Fruit fly (Drosophila melanogaster): ENCODE results near the gene CG33339.
A peak's percentile ranks its signal among the peaks of the same experiment; 100 is the strongest.

The CG33339 gene

DNA sequence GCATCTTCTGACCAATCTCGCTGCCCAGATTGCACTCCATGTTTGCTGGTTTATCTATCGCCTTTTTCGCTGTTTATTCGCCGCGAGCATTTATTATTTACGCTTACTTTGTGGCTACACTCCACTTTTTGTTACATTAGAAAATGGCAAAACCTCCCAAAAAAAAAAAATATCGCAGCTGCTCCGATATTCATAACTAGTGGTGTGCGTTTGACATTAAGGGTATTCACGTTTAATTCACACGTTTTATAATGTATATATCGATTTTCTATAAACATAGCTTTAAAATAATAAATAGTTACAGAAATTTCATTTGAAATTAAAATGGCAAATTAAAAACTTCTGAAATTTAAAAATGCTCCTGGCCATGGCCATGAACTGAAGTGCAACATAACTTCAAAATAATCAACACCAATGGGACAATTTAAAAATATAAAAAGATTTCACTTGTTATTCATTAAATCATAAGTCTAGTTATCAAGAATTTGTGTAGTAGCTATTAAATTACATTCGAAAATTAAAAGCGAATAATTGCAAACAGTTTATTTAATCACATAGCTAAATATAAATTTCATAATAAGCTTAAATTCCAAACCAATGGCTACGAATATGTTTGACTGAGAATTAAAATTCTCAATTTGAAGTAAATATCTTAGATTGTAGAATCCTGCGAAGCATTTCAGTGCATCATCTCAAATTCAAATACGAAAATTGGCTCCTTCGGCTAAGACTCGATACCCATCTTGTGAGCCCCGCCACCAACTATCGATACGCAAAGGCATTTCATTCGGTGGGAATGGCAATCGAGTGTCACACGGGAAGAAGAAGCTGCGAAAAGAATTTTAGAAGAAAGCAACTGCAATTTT is 43.2 kb upstream of the CG33339 start, which contains the start of the genes Nab2 and BRWD3 (continued):
- TF ChIP-seq pita (GFP tag; optimal IDR thresholded peaks at IDR 0.05) (no peak), Sin3A (optimal IDR thresholded peaks at IDR 0.05) (peak; percentile 18), gce (GFP tag; IDR thresholded peaks at IDR 0.05) (no peak), odd (GFP tag; optimal IDR thresholded peaks at IDR 0.05) (no peak), CG11504 (tag; optimal IDR thresholded peaks at IDR 0.05) (no peak), Hr39 (optimal IDR thresholded peaks at IDR 0.05) (no peak), usp (GFP tag; optimal IDR thresholded peaks at IDR 0.05) (no peak), unc-4 (GFP tag; IDR thresholded peaks at IDR 0.05; ENCODE audit: partially characterized antibody) (peak; percentile 62), vnd (GFP tag; IDR thresholded peaks at IDR 0.05; ENCODE audit: partially characterized antibody) (peak; percentile 57), lmd (GFP tag; IDR thresholded peaks at IDR 0.05) (peak; percentile 22; the same call in 1 of the 2 replicates), CG16813 (GFP tag; IDR thresholded peaks at IDR 0.05; ENCODE audit: partially characterized antibody) (peak; percentile 71), E2f1 (GFP tag; IDR thresholded peaks at IDR 0.05) (peak; percentile 45; the same call in 1 of the 2 replicates), Gug (GFP tag; IDR thresholded peaks at IDR 0.05) (peak; percentile 29; the same call in 1 of the 4 replicates), Camta (GFP tag; optimal IDR thresholded peaks at IDR 0.05) (no peak), CG15601 (tag; optimal IDR thresholded peaks at IDR 0.05) (no peak), gfzf (GFP tag; optimal IDR thresholded peaks at IDR 0.05) (no peak), pum (GFP tag; optimal IDR thresholded peaks at IDR 0.05) (no peak), Spps (tag; optimal IDR thresholded peaks at IDR 0.05) (no peak), CG6813 (GFP tag; optimal IDR thresholded peaks at IDR 0.05) (no peak), Six4 (GFP tag; optimal IDR thresholded peaks at IDR 0.05) (no peak), CG16863 (GFP tag; optimal IDR thresholded peaks at IDR 0.05) (no peak), nom (GFP tag; optimal IDR thresholded peaks at IDR 0.05) (no peak), CG30431 (GFP tag; optimal IDR thresholded peaks at IDR 0.05) (no peak), jumu (GFP tag; optimal IDR thresholded peaks at IDR 0.05) (no peak), HLH4C (GFP tag; IDR thresholded peaks at IDR 0.05; ENCODE audit: partially characterized antibody) (peak; percentile 43), dmrt99B (tag; optimal IDR thresholded peaks at IDR 0.05) (no peak), BEAF-32 (GFP tag; optimal IDR thresholded peaks at IDR 0.05) (peak; percentile 76), Side (GFP tag; optimal IDR thresholded peaks at IDR 0.05) (no peak), CG11696 (GFP tag; IDR thresholded peaks at IDR 0.05) (no peak), aop (GFP tag; IDR thresholded peaks at IDR 0.05) (no peak), CG13775 (GFP tag; optimal IDR thresholded peaks at IDR 0.05) (peak; percentile 68), eve (GFP tag; optimal IDR thresholded peaks at IDR 0.05) (no peak), hkb (optimal IDR thresholded peaks at IDR 0.05) (no peak), hkb (GFP tag; IDR thresholded peaks at IDR 0.05) (0 out of 2 replicates have a peak, but pooled peaks have one; percentile 37), sisA (GFP tag; IDR thresholded peaks at IDR 0.05) (peak; percentile 11; the same call in 1 of the 2 replicates), sd (tag; optimal IDR thresholded peaks at IDR 0.05) (no peak), CG17385 (GFP tag; optimal IDR thresholded peaks at IDR 0.05) (peak; percentile 93), CG18476 (GFP tag; optimal IDR thresholded peaks at IDR 0.05) (peak; percentile 44), CG3407 (GFP tag; optimal IDR thresholded peaks at IDR 0.05) (no peak), CG4820 (GFP tag; optimal IDR thresholded peaks at IDR 0.05) (peak; percentile 5), en (GFP tag; optimal IDR thresholded peaks at IDR 0.05) (no peak), Dek (tag; optimal IDR thresholded peaks at IDR 0.05) (peak; percentile 21), rib (GFP tag; IDR thresholded peaks at IDR 0.05) (no peak), fd102C (GFP tag; optimal IDR thresholded peaks at IDR 0.05) (no peak), CG1792 (GFP tag; optimal IDR thresholded peaks at IDR 0.05) (no peak), CG14860 (GFP tag; IDR thresholded peaks at IDR 0.05; ENCODE audit: partially characterized antibody) (peak; percentile 42; the same call in 2 of the 3 replicates), CG4282 (GFP tag; optimal IDR thresholded peaks at IDR 0.05) (no peak), org-1 (GFP tag; optimal IDR thresholded peaks at IDR 0.05) (no peak), sens-2 (GFP tag; IDR thresholded peaks at IDR 0.05) (peak; percentile 20; the same call in 1 of the 2 replicates), Deaf1 (tag; optimal IDR thresholded peaks at IDR 0.05) (no peak)

All from whole organism, embryonic.